Fruit fly (Drosophila melanogaster): Measurements from ENCODE around the gene CG34308.
A peak's percentile ranks its signal among the peaks of the same experiment; 100 is the strongest.

Gene CG34308

dm6 chr3R:13063746-13064592 lies 25.1 kb upstream of the CG34308 start (continued):
- TF ChIP-seq CG31441 (GFP tag; IDR thresholded peaks at IDR 0.05) (no peak), sc (optimal IDR thresholded peaks at IDR 0.05) (no peak), sc (GFP tag; optimal IDR thresholded peaks at IDR 0.05) (no peak), CG10147 (GFP tag; optimal IDR thresholded peaks at IDR 0.05) (no peak), Mad (GFP tag; optimal IDR thresholded peaks at IDR 0.05) (no peak), br (optimal IDR thresholded peaks at IDR 0.05) (no peak), twi (tag; optimal IDR thresholded peaks at IDR 0.05) (peak; percentile 50), prd (optimal IDR thresholded peaks at IDR 0.05) (no peak), prd (GFP tag; IDR thresholded peaks at IDR 0.05) (peak; percentile 36; the same call in 2 of the 3 replicates), CG17612 (GFP tag; IDR thresholded peaks at IDR 0.05) (no peak), CG4282 (GFP tag; optimal IDR thresholded peaks at IDR 0.05) (peak; percentile 53), Bdp1 (GFP tag; optimal IDR thresholded peaks at IDR 0.05) (no peak), HmgD (GFP tag; optimal IDR thresholded peaks at IDR 0.05) (peak; percentile 64), CG6813 (GFP tag; optimal IDR thresholded peaks at IDR 0.05) (no peak), CG3407 (GFP tag; optimal IDR thresholded peaks at IDR 0.05) (no peak), CG6689 (GFP tag; IDR thresholded peaks at IDR 0.05) (no peak), cg (GFP tag; optimal IDR thresholded peaks at IDR 0.05) (peak; percentile 100), Fer2 (tag; optimal IDR thresholded peaks at IDR 0.05) (no peak), CG15514 (GFP tag; optimal IDR thresholded peaks at IDR 0.05) (no peak), dimm (GFP tag; IDR thresholded peaks at IDR 0.05) (no peak), fru (optimal IDR thresholded peaks at IDR 0.05) (no peak), tin (GFP tag; optimal IDR thresholded peaks at IDR 0.05) (no peak), CG16863 (GFP tag; optimal IDR thresholded peaks at IDR 0.05) (peak; percentile 26), bowl (GFP tag; IDR thresholded peaks at IDR 0.05) (no peak), CG13894 (tag; optimal IDR thresholded peaks at IDR 0.05) (no peak), CG15601 (tag; optimal IDR thresholded peaks at IDR 0.05) (no peak), amos (GFP tag; IDR thresholded peaks at IDR 0.05; ENCODE audit: partially characterized antibody) (no peak), wek (GFP tag; optimal IDR thresholded peaks at IDR 0.05) (no peak), CG11723 (GFP tag; optimal IDR thresholded peaks at IDR 0.05) (no peak), dmrt11E (tag; optimal IDR thresholded peaks at IDR 0.05) (peak; percentile 20), ATbp (GFP tag; optimal IDR thresholded peaks at IDR 0.05) (no peak), Lim3 (GFP tag; IDR thresholded peaks at IDR 0.05) (no peak), ato (GFP tag; IDR thresholded peaks at IDR 0.05; ENCODE audit: partially characterized antibody) (no peak), esg (GFP tag; conservative IDR thresholded peaks at IDR 0.05) (no peak), CG2678 (tag; optimal IDR thresholded peaks at IDR 0.05) (no peak), CG31224 (GFP tag; IDR thresholded peaks at IDR 0.05) (no peak), CG13624 (GFP tag; optimal IDR thresholded peaks at IDR 0.05) (no peak), Ravus (GFP tag; IDR thresholded peaks at IDR 0.05) (no peak), Poxn (GFP tag; IDR thresholded peaks at IDR 0.05) (no peak), TFAM (GFP tag; optimal IDR thresholded peaks at IDR 0.05) (no peak), CG15479 (GFP tag; optimal IDR thresholded peaks at IDR 0.05) (peak; percentile 95), eve (GFP tag; optimal IDR thresholded peaks at IDR 0.05) (no peak), org-1 (GFP tag; optimal IDR thresholded peaks at IDR 0.05) (no peak), Max (GFP tag; optimal IDR thresholded peaks at IDR 0.05) (no peak), CG8281 (tag; optimal IDR thresholded peaks at IDR 0.05) (no peak), CG17385 (GFP tag; optimal IDR thresholded peaks at IDR 0.05) (peak; percentile 95), CG9609 (GFP tag; optimal IDR thresholded peaks at IDR 0.05) (no peak), Ets97D (GFP tag; optimal IDR thresholded peaks at IDR 0.05) (peak; percentile 52), slou (GFP tag; optimal IDR thresholded peaks at IDR 0.05) (no peak), CG32772 (GFP tag; IDR thresholded peaks at IDR 0.05) (no peak), Pdp1 (GFP tag; optimal IDR thresholded peaks at IDR 0.05) (peak in 1 of 2 experiments; percentile 44)

Measured in whole organism, embryonic.